Worm (Caenorhabditis elegans) whole organism, L3 larva: ENCODE data around the gene deg-3.
A peak's percentile ranks its signal among the peaks of the same experiment; 100 is the strongest.

Experiments used
- ZK546.5 ChIP-seq: sonication (generic microtip); optimal IDR thresholded peaks from 2 replicates; lab custom pipeline; 2017; ENCODE audit warnings: missing biosample characterization, missing genetic modification characterization
- aly-2 ChIP-seq: fragments of 150-350 bp; optimal IDR thresholded peaks from 2 replicates; lab custom pipeline; 2014; ENCODE audit warnings: missing biosample characterization, missing genetic modification characterization
- ama-1 ChIP-seq: fragments of 150-350 bp; optimal IDR thresholded peaks from 2 replicates; lab custom pipeline; 2018
- ceh-16 ChIP-seq: sonication (generic microtip); optimal IDR thresholded peaks from 2 replicates; lab custom pipeline; 2017; ENCODE audit warnings: missing biosample characterization, missing genetic modification characterization
- ceh-28 ChIP-seq: fragments of 150-350 bp; optimal IDR thresholded peaks from 2 replicates; lab custom pipeline; 2014; ENCODE audit warnings: missing biosample characterization, missing genetic modification reagents, missing genetic modification characterization
- ceh-82 ChIP-seq: fragments of 150-350 bp; optimal IDR thresholded peaks from 2 replicates; lab custom pipeline; 2014; ENCODE audit warnings: missing biosample characterization, missing genetic modification characterization
- ceh-9 ChIP-seq: sonication (generic microtip); optimal IDR thresholded peaks from 2 replicates; lab custom pipeline; 2018; ENCODE audit warnings: missing biosample characterization, missing genetic modification characterization
- daf-12 ChIP-seq: fragments of 150-350 bp; optimal IDR thresholded peaks from 2 replicates; lab custom pipeline; 2014; ENCODE audit warnings: missing biosample characterization, missing genetic modification reagents, missing genetic modification characterization
- egl-5 ChIP-seq: fragments of 150-350 bp; optimal IDR thresholded peaks from 2 replicates; lab custom pipeline; 2017; ENCODE audit warnings: missing biosample characterization, missing genetic modification reagents, missing genetic modification characterization, inconsistent platforms
- elt-1 ChIP-seq: fragments of 150-350 bp; optimal IDR thresholded peaks from 2 replicates; lab custom pipeline; 2014; ENCODE audit warnings: missing biosample characterization, missing genetic modification characterization
- elt-2 ChIP-seq: sonication (generic microtip); optimal IDR thresholded peaks from 2 replicates; lab custom pipeline; 2016; ENCODE audit warnings: missing genetic modification reagents, mild to moderate bottlenecking, missing genetic modification characterization, missing compliant biosample characterization
- elt-3 ChIP-seq, 3 experiments: fragments of 150-350 bp in 1 of 3; sonication (generic microtip) in 2 of 3; optimal IDR thresholded peaks; 2 replicates in 2 of 3; 4 replicates in 1 of 3; lab custom pipeline; 2014 to 2017; ENCODE audit warnings: missing biosample characterization in 3 of 3, missing genetic modification characterization in 3 of 3
- eor-1 ChIP-seq, 2 experiments: fragments of 150-350 bp; optimal IDR thresholded peaks; 2 replicates each; lab custom pipeline; 2014 to 2018; ENCODE audit warnings: missing biosample characterization in 2 of 2, missing genetic modification characterization in 2 of 2
- fkh-10 ChIP-seq: sonication (generic microtip); optimal IDR thresholded peaks from 2 replicates; lab custom pipeline; 2017; ENCODE audit warnings: missing biosample characterization, missing genetic modification reagents, missing genetic modification characterization
- hmg-11 ChIP-seq: sonication (generic microtip); optimal IDR thresholded peaks from 2 replicates; lab custom pipeline; 2016; ENCODE audit warnings: missing genetic modification characterization, missing compliant biosample characterization
- lin-15B ChIP-seq: fragments of 150-350 bp; optimal IDR thresholded peaks from 2 replicates; lab custom pipeline; 2014; ENCODE audit warnings: missing biosample characterization, missing genetic modification characterization
- lsy-12 ChIP-seq: sonication (generic microtip); optimal IDR thresholded peaks from 2 replicates; lab custom pipeline; 2016; ENCODE audit warnings: mild to moderate bottlenecking, missing genetic modification characterization, missing compliant biosample characterization
- mdl-1 ChIP-seq: fragments of 150-350 bp; optimal IDR thresholded peaks from 2 replicates; lab custom pipeline; 2014; ENCODE audit warnings: missing biosample characterization, missing genetic modification characterization
- mml-1 ChIP-seq: fragments of 150-350 bp; sonication (generic microtip); optimal IDR thresholded peaks from 3 replicates; lab custom pipeline; 2014; ENCODE audit warnings: missing biosample characterization, missing genetic modification characterization
- nhr-11 ChIP-seq: fragments of 150-350 bp; optimal IDR thresholded peaks from 2 replicates; lab custom pipeline; 2014; ENCODE audit warnings: missing biosample characterization, missing genetic modification characterization
- nhr-12 ChIP-seq: fragments of 150-350 bp; optimal IDR thresholded peaks from 2 replicates; lab custom pipeline; 2014; ENCODE audit warnings: missing biosample characterization, missing genetic modification characterization
- nhr-237 ChIP-seq: fragments of 150-350 bp; optimal IDR thresholded peaks from 2 replicates; lab custom pipeline; 2014; ENCODE audit warnings: missing biosample characterization, missing genetic modification characterization
- nhr-25 ChIP-seq: sonication (generic microtip); optimal IDR thresholded peaks from 2 replicates; lab custom pipeline; 2017; ENCODE audit warnings: missing biosample characterization, missing genetic modification characterization
- nhr-67 ChIP-seq: fragments of 150-350 bp; optimal IDR thresholded peaks from 2 replicates; lab custom pipeline; 2014; ENCODE audit warnings: missing biosample characterization, missing genetic modification characterization
- nhr-76 ChIP-seq: fragments of 150-350 bp; sonication (generic microtip); optimal IDR thresholded peaks from 5 replicates; lab custom pipeline; 2014; ENCODE audit warnings: missing biosample characterization, missing genetic modification characterization
- nhr-77 ChIP-seq: fragments of 150-350 bp; optimal IDR thresholded peaks from 2 replicates; lab custom pipeline; 2014; ENCODE audit warnings: missing biosample characterization, missing genetic modification characterization
- pha-4 ChIP-seq: fragments of 150-350 bp; optimal IDR thresholded peaks from 2 replicates; lab custom pipeline; 2014; ENCODE audit warnings: missing biosample characterization, missing genetic modification reagents, missing genetic modification characterization
- sea-2 ChIP-seq: fragments of 150-350 bp; sonication (generic microtip); optimal IDR thresholded peaks from 4 replicates; lab custom pipeline; 2014; ENCODE audit warnings: missing biosample characterization, missing genetic modification reagents, missing genetic modification characterization
- skn-1 ChIP-seq: fragments of 150-350 bp; optimal IDR thresholded peaks from 2 replicates; lab custom pipeline; 2014; ENCODE audit warnings: missing biosample characterization, missing genetic modification characterization
- snpc-4 ChIP-seq: fragments of 150-350 bp; optimal IDR thresholded peaks from 2 replicates; lab custom pipeline; 2014; ENCODE audit warnings: missing biosample characterization, missing genetic modification characterization
- tbx-2 ChIP-seq: sonication (generic microtip); optimal IDR thresholded peaks from 2 replicates; lab custom pipeline; 2016; ENCODE audit warnings: mild to moderate bottlenecking, missing genetic modification characterization, missing compliant biosample characterization
- unc-62 ChIP-seq: fragments of 150-350 bp; sonication (generic microtip); optimal IDR thresholded peaks from 4 replicates; lab custom pipeline; 2014; ENCODE audit warnings: missing biosample characterization, missing genetic modification reagents, missing genetic modification characterization
- zag-1 ChIP-seq: fragments of 150-350 bp; optimal IDR thresholded peaks from 2 replicates; lab custom pipeline; 2014; ENCODE audit warnings: missing biosample characterization, missing genetic modification characterization
- ztf-11 ChIP-seq: fragments of 150-350 bp; optimal IDR thresholded peaks from 2 replicates; lab custom pipeline; 2014; ENCODE audit warnings: missing biosample characterization, missing genetic modification characterization

The deg-3 gene

ce11 chrV:11415059-11415458 lies at the start of gene deg-3:
Gene deg-3 (minus strand): TSS chrV:11415159.
- TF ChIP-seq skn-1 = no peak
- no peak for TF ChIP-seq hmg-11 (tag; lab: Kevin White, UChicago)
- TF ChIP-seq nhr-25 (tag; lab: Kevin White, UChicago) = no peak
- TF ChIP-seq unc-62 (GFP tag; lab: Kevin White, UChicago) = no peak
- TF ChIP-seq eor-1 (tag; optimal IDR thresholded peaks at IDR 0.05; lab: Kevin White, UChicago) = no peak
- TF ChIP-seq ztf-11 = no peak
- no peak for TF ChIP-seq sea-2 (GFP tag; lab: Kevin White, UChicago)
- no peak for TF ChIP-seq zag-1 (tag; lab: Kevin White, UChicago)
- no peak for TF ChIP-seq nhr-237 (tag; lab: Kevin White, UChicago)
- no peak for TF ChIP-seq snpc-4 (tag; lab: Kevin White, UChicago)
- no peak for TF ChIP-seq nhr-76 (tag; lab: Kevin White, UChicago)

ce11 chrV:11462963-11463453 lies 48.0 kb upstream of the deg-3 start, which contains the start of gene zipt-16:
Gene zipt-16 (plus strand): TSS chrV:11463013.
- no peak for TF ChIP-seq lsy-12 (tag; lab: Kevin White, UChicago)
- TF ChIP-seq nhr-77 (tag; lab: Kevin White, UChicago) = no peak
- TF ChIP-seq elt-1 (tag; lab: Kevin White, UChicago) = peak; percentile 13

DNA sequence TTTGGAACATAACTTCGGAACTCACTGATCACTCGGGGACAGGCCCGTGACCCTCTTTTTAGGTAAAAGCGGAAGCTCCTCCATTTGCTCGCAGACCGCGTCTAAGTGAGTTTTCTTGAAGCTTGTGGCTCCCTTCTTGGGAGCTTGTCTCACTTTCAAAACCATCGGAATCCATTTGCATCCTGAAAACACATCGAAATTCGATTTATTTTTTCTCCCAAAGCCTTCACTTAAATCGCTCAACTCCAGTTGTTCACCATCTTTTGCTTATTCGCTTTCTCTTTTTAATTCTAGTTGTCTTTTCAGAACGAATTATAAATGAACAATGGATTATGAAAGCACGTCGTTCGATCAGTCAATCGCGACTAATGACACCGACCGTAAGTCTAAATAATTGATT lies 44.3 kb upstream of the deg-3 start, which contains the start of gene T11F9.1:
T11F9.1 (plus strand) TSS at position 301 of the 400 bp plus-strand sequence.
- no peak for TF ChIP-seq aly-2 (tag; lab: Kevin White, UChicago)
- TF ChIP-seq ceh-16 (tag; lab: Kevin White, UChicago) = no peak
- TF ChIP-seq mml-1 = no peak
- TF ChIP-seq ceh-9 (tag; lab: Kevin White, UChicago) = no peak
- TF ChIP-seq fkh-10 (GFP tag; lab: Kevin White, UChicago) = no peak
- no peak for TF ChIP-seq nhr-11 (tag; lab: Kevin White, UChicago)
- TF ChIP-seq elt-3 (tag; optimal IDR thresholded peaks at IDR 0.05; lab: Kevin White, UChicago) = no peak
- TF ChIP-seq pha-4 (tag; lab: Kevin White, UChicago) = no peak
- TF ChIP-seq elt-2 (tag; lab: Kevin White, UChicago) = no peak
- TF ChIP-seq lsy-12 (tag; lab: Kevin White, UChicago) = no peak
- TF ChIP-seq ZK546.5 (tag; lab: Kevin White, UChicago) = no peak
- TF ChIP-seq nhr-12 (tag; lab: Kevin White, UChicago) = no peak
- TF ChIP-seq mdl-1 = no peak
- TF ChIP-seq daf-12 = no peak
- TF ChIP-seq ama-1 (lab: Kevin White, UChicago) = no peak
- TF ChIP-seq nhr-77 (tag; lab: Kevin White, UChicago) = no peak
- no peak for TF ChIP-seq unc-62 (GFP tag; lab: Kevin White, UChicago)
- TF ChIP-seq ceh-28 (tag; lab: Kevin White, UChicago) = no peak
- no peak for TF ChIP-seq nhr-76 (tag; lab: Kevin White, UChicago)
- no peak for TF ChIP-seq eor-1 (tag; optimal IDR thresholded peaks at IDR 0.05; lab: Kevin White, UChicago)

ce11 chrV:11454917-11455316 lies 40.0 kb upstream of the deg-3 start:
- no peak for TF ChIP-seq elt-3 (tag; optimal IDR thresholded peaks at IDR 0.05; lab: Kevin White, UChicago)
- TF ChIP-seq fkh-10 (GFP tag; lab: Kevin White, UChicago) = no peak
- TF ChIP-seq lin-15B = no peak

DNA sequence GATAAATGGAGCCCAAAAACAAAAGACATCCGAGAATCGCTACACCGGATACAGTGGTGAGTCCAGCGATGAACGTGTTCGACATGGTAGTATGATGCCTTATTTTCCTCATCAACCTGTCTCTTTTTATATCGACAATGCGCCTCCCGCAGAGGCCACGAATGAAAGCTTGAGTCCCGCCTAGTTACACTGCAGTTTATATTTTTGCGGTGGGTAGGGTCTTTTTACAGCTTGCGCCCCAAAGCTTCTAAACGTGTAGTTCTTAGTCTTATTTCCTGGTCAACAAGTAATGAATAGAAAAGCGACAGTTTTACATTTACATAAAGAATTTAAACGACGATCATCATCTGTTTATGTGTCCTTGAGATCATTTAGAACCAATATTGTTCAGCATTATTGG lies 35.3 kb upstream of the deg-3 start, which contains the start of gene col-156:
col-156 (minus strand) TSS at position 101 of the 400 bp plus-strand sequence.
- TF ChIP-seq tbx-2 (tag; lab: Kevin White, UChicago) (no peak), aly-2 (tag; lab: Kevin White, UChicago) (no peak), zag-1 (tag; lab: Kevin White, UChicago) (no peak), nhr-76 (tag; lab: Kevin White, UChicago) (no peak), egl-5 (tag; lab: Kevin White, UChicago) (no peak), nhr-67 (no peak), fkh-10 (GFP tag; lab: Kevin White, UChicago) (no peak), elt-1 (tag; lab: Kevin White, UChicago) (no peak), nhr-11 (tag; lab: Kevin White, UChicago) (no peak), skn-1 (no peak), ceh-9 (tag; lab: Kevin White, UChicago) (no peak), pha-4 (tag; lab: Kevin White, UChicago) (no peak), ceh-82 (tag; lab: Kevin White, UChicago) (no peak)
